Worm (Caenorhabditis elegans) whole organism, early embryonic: Measurements from ENCODE around the gene F25B4.7.

Experiments
- B0310.2 ChIP-seq: sonication (generic microtip); optimal IDR thresholded peaks from 2 replicates; lab custom pipeline; 2016; ENCODE audit warnings: mild to moderate bottlenecking, missing genetic modification characterization, missing compliant biosample characterization
- F13C5.2 ChIP-seq: sonication (generic microtip); optimal IDR thresholded peaks from 2 replicates; lab custom pipeline; 2017; ENCODE audit warnings: mild to moderate bottlenecking, missing genetic modification characterization, inconsistent platforms, missing compliant biosample characterization
- aly-1 ChIP-seq: sonication (generic microtip); optimal IDR thresholded peaks from 2 replicates; lab custom pipeline; 2016; ENCODE audit warnings: missing genetic modification characterization, missing compliant biosample characterization
- ama-1 ChIP-seq: fragments of 150-350 bp; optimal IDR thresholded peaks from 2 replicates; lab custom pipeline; 2014
- ceh-13 ChIP-seq: fragments of 200-800 bp; sonication (Bioruptor generic); optimal IDR thresholded peaks from 2 replicates; lab custom pipeline; 2018; ENCODE audit warnings: mild to moderate bottlenecking, missing genetic modification characterization, missing compliant biosample characterization
- ceh-36 ChIP-seq: sonication (generic microtip); optimal IDR thresholded peaks from 2 replicates; lab custom pipeline; 2016; ENCODE audit warnings: missing genetic modification characterization, inconsistent platforms, missing compliant biosample characterization
- ets-7 ChIP-seq: sonication (generic microtip); optimal IDR thresholded peaks from 2 replicates; lab custom pipeline; 2016; ENCODE audit warnings: missing genotype, missing genetic modification characterization, missing compliant biosample characterization
- flt-1 ChIP-seq: fragments of 200-800 bp; sonication (Bioruptor generic); IDR thresholded peaks from 2 replicates; pipeline ENCODE4 v1.3.6; 2022; ENCODE audit warnings: missing genetic modification characterization, missing compliant biosample characterization
- hmbx-1 ChIP-seq: sonication (generic microtip); optimal IDR thresholded peaks from 2 replicates; lab custom pipeline; 2016; ENCODE audit warnings: mild to moderate bottlenecking, missing genetic modification characterization, missing compliant biosample characterization
- hmg-4 ChIP-seq: fragments of 200-800 bp; sonication (Bioruptor generic); optimal IDR thresholded peaks from 2 replicates; lab custom pipeline; 2018; ENCODE audit warnings: mild to moderate bottlenecking, missing genetic modification characterization, missing compliant biosample characterization
- hnd-1 ChIP-seq: sonication (generic microtip); optimal IDR thresholded peaks from 2 replicates; lab custom pipeline; 2016; ENCODE audit warnings: missing genetic modification characterization, missing compliant biosample characterization
- pes-1 ChIP-seq: fragments of 200-800 bp; sonication (Bioruptor generic); IDR thresholded peaks from 2 replicates; pipeline ENCODE4 v1.3.6; 2022; ENCODE audit warnings: missing genetic modification reagents, missing genetic modification characterization, missing compliant biosample characterization
- scrt-1 ChIP-seq: fragments of 200-800 bp; sonication (Bioruptor generic); IDR thresholded peaks from 2 replicates; pipeline ENCODE4 v1.3.6; 2022; ENCODE audit warnings: missing genetic modification characterization, missing compliant biosample characterization
- sea-1 ChIP-seq: fragments of 200-800 bp; sonication (Bioruptor generic); conservative IDR thresholded peaks from 2 replicates; pipeline ENCODE4 v1.3.6; 2022; ENCODE audit warnings: missing genetic modification characterization, missing compliant biosample characterization
- tbx-11 ChIP-seq: fragments of 200-800 bp; sonication (Bioruptor generic); IDR thresholded peaks from 2 replicates; pipeline ENCODE4 v1.3.6; 2022; ENCODE audit warnings: missing genetic modification characterization, missing compliant biosample characterization
- tbx-37 ChIP-seq: fragments of 200-800 bp; sonication (Bioruptor generic); conservative IDR thresholded peaks from 2 replicates; pipeline ENCODE4 v1.3.6; 2022; ENCODE audit warnings: missing genetic modification reagents, missing genetic modification characterization, missing compliant biosample characterization
- tra-4 ChIP-seq: sonication (generic microtip); optimal IDR thresholded peaks from 2 replicates; lab custom pipeline; 2017; ENCODE audit warnings: missing genetic modification characterization, missing compliant biosample characterization

Gene F25B4.7

ce11 chrV:5716508-5716907, 29.5 kb upstream of the F25B4.7 start, which contains the start of gene K09H11.9:
TSS of gene K09H11.9 (minus strand) at chrV:5716608.
- TF ChIP-seq tbx-37 (GFP tag; lab: Robert Waterston, UW) (no peak), flt-1 (GFP tag; lab: Robert Waterston, UW) (no peak), tbx-11 (no peak), hnd-1 (tag; lab: Kevin White, UChicago) (no peak), hmg-4 (GFP tag; lab: Kevin White, UChicago) (no peak), hmbx-1 (tag; lab: Kevin White, UChicago) (no peak), B0310.2 (tag; lab: Kevin White, UChicago) (no peak), pes-1 (no peak), ama-1 (lab: Kevin White, UChicago) (no peak), F13C5.2 (tag; lab: Kevin White, UChicago) (no peak), ets-7 (tag; lab: Kevin White, UChicago) (no peak), tra-4 (tag; lab: Kevin White, UChicago) (no peak), ceh-36 (tag; lab: Kevin White, UChicago) (no peak)

ce11 chrV:5713510-5713909, 26.5 kb upstream of the F25B4.7 start:
- TF ChIP-seq hnd-1 (tag; lab: Kevin White, UChicago) (no peak), scrt-1 (GFP tag; lab: Robert Waterston, UW) (no peak), tra-4 (tag; lab: Kevin White, UChicago) (no peak), sea-1 (no peak)

- TF ChIP-seq flt-1 (GFP tag; lab: Robert Waterston, UW) (no peak), B0310.2 (tag; lab: Kevin White, UChicago) (no peak), tbx-37 (GFP tag; lab: Robert Waterston, UW) (no peak), ceh-36 (tag; lab: Kevin White, UChicago) (no peak), hmg-4 (GFP tag; lab: Kevin White, UChicago) (no peak), tbx-11 (no peak), ama-1 (lab: Kevin White, UChicago) (no peak), hmbx-1 (tag; lab: Kevin White, UChicago) (no peak), ets-7 (tag; lab: Kevin White, UChicago) (no peak)
These were observed 25.6 kb upstream of the F25B4.7 start, which contains the start of gene gcst-1 for ce11 chrV:5712652-5713051. TSS of gene gcst-1 (plus strand) at chrV:5712928.

- TF ChIP-seq tbx-11 (no peak), scrt-1 (GFP tag; lab: Robert Waterston, UW) (no peak)
These were observed 25.2 kb upstream of the F25B4.7 start for ce11 chrV:5712189-5712588.

- TF ChIP-seq flt-1 (GFP tag; lab: Robert Waterston, UW): no peak
- TF ChIP-seq B0310.2 (tag; lab: Kevin White, UChicago): no peak
- no peak for TF ChIP-seq ceh-36 (tag; lab: Kevin White, UChicago)
- no peak for TF ChIP-seq hmbx-1 (tag; lab: Kevin White, UChicago)
- TF ChIP-seq hmg-4 (GFP tag; lab: Kevin White, UChicago): no peak
- no peak for TF ChIP-seq aly-1
- TF ChIP-seq pes-1: no peak
- no peak for TF ChIP-seq ets-7 (tag; lab: Kevin White, UChicago)
- no peak for TF ChIP-seq scrt-1 (GFP tag; lab: Robert Waterston, UW)
- no peak for TF ChIP-seq sea-1
These were observed 21.3 kb upstream of the F25B4.7 start for ce11 chrV:5708331-5708730.

- TF ChIP-seq sea-1 (no peak), aly-1 (no peak), flt-1 (GFP tag; lab: Robert Waterston, UW) (no peak), tra-4 (tag; lab: Kevin White, UChicago) (no peak)
These were observed 18.5 kb upstream of the F25B4.7 start, which contains the start of gene peli-1 for ce11 chrV:5705510-5705909. TSS of gene peli-1 (plus strand) at chrV:5705810.

ce11 chrV:5704467-5704866, 17.4 kb upstream of the F25B4.7 start:
- no peak for TF ChIP-seq hmg-4 (GFP tag; lab: Kevin White, UChicago)
- TF ChIP-seq flt-1 (GFP tag; lab: Robert Waterston, UW): no peak
- no peak for TF ChIP-seq hnd-1 (tag; lab: Kevin White, UChicago)
- TF ChIP-seq tra-4 (tag; lab: Kevin White, UChicago): no peak
- TF ChIP-seq ceh-13: no peak
- TF ChIP-seq hmbx-1 (tag; lab: Kevin White, UChicago): no peak
- TF ChIP-seq ets-7 (tag; lab: Kevin White, UChicago): no peak
- no peak for TF ChIP-seq ceh-36 (tag; lab: Kevin White, UChicago)

- TF ChIP-seq aly-1 (no peak), F13C5.2 (tag; lab: Kevin White, UChicago) (no peak), pes-1 (no peak), ceh-36 (tag; lab: Kevin White, UChicago) (no peak), hnd-1 (tag; lab: Kevin White, UChicago) (no peak), scrt-1 (GFP tag; lab: Robert Waterston, UW) (no peak), ama-1 (lab: Kevin White, UChicago) (no peak), hmg-4 (GFP tag; lab: Kevin White, UChicago) (no peak), sea-1 (no peak), tbx-11 (no peak), hmbx-1 (tag; lab: Kevin White, UChicago) (no peak), ceh-13 (no peak), ets-7 (tag; lab: Kevin White, UChicago) (no peak), tra-4 (tag; lab: Kevin White, UChicago) (no peak), tbx-37 (GFP tag; lab: Robert Waterston, UW) (no peak), flt-1 (GFP tag; lab: Robert Waterston, UW) (no peak), B0310.2 (tag; lab: Kevin White, UChicago) (no peak)
These were observed 14.1 kb upstream of the F25B4.7 start for ce11 chrV:5701106-5701505.
